Worm (Caenorhabditis elegans) whole organism, midembryonic: Measurements from ENCODE around the gene cal-1.

Experiments
- cog-1 ChIP-seq: sonication (generic microtip); optimal IDR thresholded peaks from 2 replicates; lab custom pipeline; 2016; ENCODE audit warnings: missing genetic modification characterization, missing compliant biosample characterization
- flt-1 ChIP-seq: fragments of 200-800 bp; sonication (Bioruptor generic); IDR thresholded peaks from 2 replicates; pipeline ENCODE4 v1.3.6; 2022; ENCODE audit warnings: missing genetic modification characterization, missing compliant biosample characterization
- ref-1 ChIP-seq: fragments of 200-800 bp; sonication (Bioruptor generic); conservative IDR thresholded peaks from 2 replicates; pipeline ENCODE4 v1.3.6; 2022; ENCODE audit warnings: missing genetic modification reagents, missing genetic modification characterization, missing compliant biosample characterization
- tab-1 ChIP-seq: fragments of 200-800 bp; sonication (Bioruptor generic); IDR thresholded peaks from 2 replicates; pipeline ENCODE4 v1.3.6; 2022; ENCODE audit warnings: missing genetic modification characterization, missing compliant biosample characterization
- ztf-29 ChIP-seq: fragments of 200-800 bp; sonication (Bioruptor generic); IDR thresholded peaks from 2 replicates; pipeline ENCODE4 v1.3.6; 2022; ENCODE audit warnings: missing genetic modification reagents, missing genetic modification characterization, missing compliant biosample characterization

DNA sequence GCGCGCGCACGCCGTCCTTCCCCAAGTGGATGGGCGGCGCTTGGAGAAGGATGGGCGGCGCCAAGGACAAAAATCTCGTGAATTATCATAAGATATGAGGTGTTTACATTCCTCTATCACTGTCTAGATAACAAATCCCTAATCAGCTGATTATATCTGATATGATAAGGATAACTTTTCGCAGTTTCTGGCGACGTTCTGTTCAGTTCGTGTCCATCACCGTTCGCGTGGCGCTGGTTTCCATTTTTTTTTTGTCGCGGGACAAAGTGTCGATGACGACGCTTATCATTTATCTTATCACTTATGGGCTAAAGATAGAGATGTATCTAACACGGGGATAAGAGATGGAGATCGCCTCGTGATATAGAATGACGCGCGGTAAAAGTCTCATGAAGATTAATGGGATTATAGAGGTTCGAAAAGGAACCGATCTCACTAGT, 36.3 kb upstream of the cal-1 start:
- TF ChIP-seq ztf-29 = no peak
- TF ChIP-seq tab-1 = no peak
- no peak for TF ChIP-seq cog-1
- TF ChIP-seq flt-1 (GFP tag; lab: Robert Waterston, UW) = no peak
- no peak for TF ChIP-seq ref-1 (GFP tag; lab: Robert Waterston, UW)
